Worm (Caenorhabditis elegans) whole organism, young adult: Measurements from ENCODE around the gene nhr-78.
A peak's percentile ranks its signal among the peaks of the same experiment; 100 is the strongest.

ENCODE experiments used
- B0019.2 ChIP-seq: fragments of 200-800 bp; sonication (Bioruptor generic); conservative IDR thresholded peaks from 2 replicates; pipeline ENCODE4 v1.3.6; 2022; ENCODE audit warnings: missing genetic modification reagents, missing genetic modification characterization, missing compliant biosample characterization
- B0336.3 ChIP-seq: fragments of 200-800 bp; sonication (Bioruptor generic); IDR thresholded peaks from 2 replicates; pipeline ENCODE4 v1.3.6; 2022; ENCODE audit warnings: missing genetic modification characterization, missing compliant biosample characterization
- C17E4.6 ChIP-seq: fragments of 200-800 bp; sonication (Bioruptor generic); IDR thresholded peaks from 2 replicates; pipeline ENCODE4 v1.3.6; 2022; ENCODE audit warnings: missing genetic modification reagents, missing genetic modification characterization, missing compliant biosample characterization
- D2030.7 ChIP-seq: fragments of 200-800 bp; sonication (Bioruptor generic); IDR thresholded peaks from 2 replicates; pipeline ENCODE4 v1.3.6; 2022; ENCODE audit warnings: missing genetic modification reagents, missing genetic modification characterization, missing compliant biosample characterization
- F23B12.7 ChIP-seq: sonication (generic microtip); optimal IDR thresholded peaks from 2 replicates; lab custom pipeline; 2017; ENCODE audit warnings: missing genetic modification characterization, mild to moderate bottlenecking, missing compliant biosample characterization, antibody characterized with exemption, moderate library complexity; ENCODE audit not compliant: insufficient read depth
- F33H1.4 ChIP-seq: fragments of 200-800 bp; sonication (Bioruptor generic); IDR thresholded peaks from 2 replicates; pipeline ENCODE4 v1.3.6; 2022; ENCODE audit warnings: missing genetic modification reagents, missing genetic modification characterization, missing compliant biosample characterization
- F39B2.1 ChIP-seq: fragments of 200-800 bp; sonication (Bioruptor generic); IDR thresholded peaks from 2 replicates; pipeline ENCODE4 v1.3.6; 2022; ENCODE audit warnings: missing genetic modification reagents, missing genetic modification characterization, missing compliant biosample characterization
- F52B5.7 ChIP-seq: sonication (generic microtip); optimal IDR thresholded peaks from 2 replicates; lab custom pipeline; 2016; ENCODE audit warnings: mild to moderate bottlenecking, missing genetic modification characterization, missing compliant biosample characterization
- F57C9.4 ChIP-seq: sonication (generic microtip); optimal IDR thresholded peaks from 2 replicates; lab custom pipeline; 2017; ENCODE audit warnings: mild to moderate bottlenecking, missing genetic modification characterization, missing compliant biosample characterization
- K12H6.12 ChIP-seq: fragments of 200-800 bp; sonication (Bioruptor generic); optimal IDR thresholded peaks from 2 replicates; lab custom pipeline; 2018; ENCODE audit warnings: mild to moderate bottlenecking, missing genetic modification characterization, missing compliant biosample characterization
- T07F8.4 ChIP-seq: sonication (generic microtip); optimal IDR thresholded peaks from 2 replicates; lab custom pipeline; 2016; ENCODE audit warnings: mild to moderate bottlenecking, missing genetic modification characterization, moderate library complexity, missing compliant biosample characterization
- Y53G8AR.9 ChIP-seq: fragments of 200-800 bp; sonication (Bioruptor generic); conservative IDR thresholded peaks from 2 replicates; pipeline ENCODE4 v1.3.6; 2022; ENCODE audit warnings: missing genetic modification reagents, missing genetic modification characterization, missing compliant biosample characterization
- ZK185.1 ChIP-seq: sonication (generic microtip); optimal IDR thresholded peaks from 2 replicates; lab custom pipeline; 2016; ENCODE audit warnings: mild to moderate bottlenecking, missing genetic modification characterization, missing compliant biosample characterization; ENCODE audit not compliant: poor library complexity, severe bottlenecking
- aptf-3 ChIP-seq: fragments of 200-800 bp; sonication (Bioruptor generic); IDR thresholded peaks from 2 replicates; pipeline ENCODE4 v1.3.6; 2022; ENCODE audit warnings: missing genetic modification characterization, missing compliant biosample characterization
- atf-7 ChIP-seq: sonication (generic microtip); optimal IDR thresholded peaks from 2 replicates; lab custom pipeline; 2017; ENCODE audit warnings: mild to moderate bottlenecking, missing genetic modification characterization, missing compliant biosample characterization
- attf-6 ChIP-seq: fragments of 200-800 bp; sonication (Bioruptor generic); IDR thresholded peaks from 2 replicates; pipeline ENCODE4 v1.3.6; 2022; ENCODE audit warnings: missing genetic modification reagents, missing genetic modification characterization, missing compliant biosample characterization
- cebp-1 ChIP-seq, 2 experiments: fragments of 200-800 bp in 1 of 2; sonication (Bioruptor generic) in 1 of 2; sonication (generic microtip) in 1 of 2; IDR thresholded peaks in 1 of 2; optimal IDR thresholded peaks in 1 of 2; 2 replicates each; pipeline versions ENCODE4 v1.3.6 to Lab custom; 2017 to 2022; ENCODE audit warnings: missing compliant biosample characterization in 2 of 2, missing genetic modification characterization in 2 of 2, mild to moderate bottlenecking in 1 of 2, missing genetic modification reagents in 1 of 2, moderate library complexity in 1 of 2
- ceh-58 ChIP-seq: fragments of 200-800 bp; sonication (Bioruptor generic); IDR thresholded peaks from 2 replicates; pipeline ENCODE4 v1.3.6; 2022; ENCODE audit warnings: missing genetic modification characterization, missing compliant biosample characterization
- ceh-79 ChIP-seq: sonication (generic microtip); optimal IDR thresholded peaks from 2 replicates; lab custom pipeline; 2017; ENCODE audit warnings: mild to moderate bottlenecking, missing genetic modification characterization, missing compliant biosample characterization
- ets-4 ChIP-seq: fragments of 200-800 bp; sonication (Bioruptor generic); optimal IDR thresholded peaks from 2 replicates; lab custom pipeline; 2018; ENCODE audit warnings: mild to moderate bottlenecking, missing genetic modification characterization, missing compliant biosample characterization
- fkh-3 ChIP-seq: sonication (generic microtip); optimal IDR thresholded peaks from 2 replicates; lab custom pipeline; 2016; ENCODE audit warnings: mild to moderate bottlenecking, missing genetic modification characterization, missing compliant biosample characterization
- gei-17 ChIP-seq: fragments of 200-800 bp; sonication (Bioruptor generic); optimal IDR thresholded peaks from 2 replicates; lab custom pipeline; 2018; ENCODE audit warnings: mild to moderate bottlenecking, missing genetic modification characterization, missing compliant biosample characterization
- hmg-20 ChIP-seq: fragments of 200-800 bp; sonication (Bioruptor generic); IDR thresholded peaks from 2 replicates; pipeline ENCODE4 v1.3.6; 2022; ENCODE audit warnings: missing genetic modification reagents, missing genetic modification characterization, missing compliant biosample characterization
- hrde-1 ChIP-seq: sonication (generic microtip); optimal IDR thresholded peaks from 2 replicates; lab custom pipeline; 2016; ENCODE audit warnings: missing genetic modification characterization, mild to moderate bottlenecking, missing compliant biosample characterization, moderate library complexity, missing genotype, missing genetic modification reagents, borderline replicate concordance
- hsf-1 ChIP-seq: fragments of 200-800 bp; sonication (Bioruptor generic); IDR thresholded peaks from 2 replicates; pipeline ENCODE4 v1.3.6; 2022; ENCODE audit warnings: missing genetic modification reagents, missing genetic modification characterization, missing compliant biosample characterization
- lag-1 ChIP-seq: fragments of 200-800 bp; sonication (Bioruptor generic); IDR thresholded peaks from 2 replicates; pipeline ENCODE4 v1.3.6; 2022; ENCODE audit warnings: missing genetic modification reagents, missing genetic modification characterization, missing compliant biosample characterization
- lin-40 ChIP-seq: sonication (generic microtip); optimal IDR thresholded peaks from 2 replicates; lab custom pipeline; 2016; ENCODE audit warnings: missing genetic modification characterization, mild to moderate bottlenecking, missing compliant biosample characterization, missing genotype, missing genetic modification reagents
- lin-54 ChIP-seq: fragments of 200-800 bp; sonication (Bioruptor generic); optimal IDR thresholded peaks from 2 replicates; lab custom pipeline; 2018; ENCODE audit warnings: mild to moderate bottlenecking, missing genetic modification characterization, missing compliant biosample characterization
- lsy-27 ChIP-seq: sonication (generic microtip); optimal IDR thresholded peaks from 2 replicates; lab custom pipeline; 2017; ENCODE audit warnings: missing genetic modification characterization, mild to moderate bottlenecking, missing compliant biosample characterization, antibody characterized with exemption, missing genotype, borderline replicate concordance; ENCODE audit not compliant: insufficient read depth
- madf-3 ChIP-seq: fragments of 200-800 bp; sonication (Bioruptor generic); IDR thresholded peaks from 2 replicates; pipeline ENCODE4 v1.3.6; 2022; ENCODE audit warnings: missing genetic modification reagents, missing genetic modification characterization, missing compliant biosample characterization
- madf-6 ChIP-seq: fragments of 200-800 bp; sonication (Bioruptor generic); IDR thresholded peaks from 2 replicates; pipeline ENCODE4 v1.3.6; 2022; ENCODE audit warnings: missing genetic modification reagents, missing genetic modification characterization, missing compliant biosample characterization
- mxl-1 ChIP-seq: sonication (generic microtip); optimal IDR thresholded peaks from 2 replicates; lab custom pipeline; 2016; ENCODE audit warnings: missing genetic modification characterization, missing compliant biosample characterization
- nfya-2 ChIP-seq: fragments of 200-800 bp; sonication (Bioruptor generic); IDR thresholded peaks from 2 replicates; pipeline ENCODE4 v1.3.6; 2022; ENCODE audit warnings: missing genetic modification reagents, missing genetic modification characterization, missing compliant biosample characterization
- nfyb-1 ChIP-seq: fragments of 200-800 bp; sonication (Bioruptor generic); IDR thresholded peaks from 2 replicates; pipeline ENCODE4 v1.3.6; 2022; ENCODE audit warnings: missing genetic modification reagents, missing genetic modification characterization, missing compliant biosample characterization
- nhr-179 ChIP-seq: sonication (generic microtip); optimal IDR thresholded peaks from 2 replicates; lab custom pipeline; 2016; ENCODE audit warnings: mild to moderate bottlenecking, missing genetic modification characterization, missing compliant biosample characterization
- nhr-27 ChIP-seq: fragments of 200-800 bp; sonication (Bioruptor generic); optimal IDR thresholded peaks from 2 replicates; lab custom pipeline; 2018; ENCODE audit warnings: mild to moderate bottlenecking, missing genetic modification characterization, moderate library complexity, missing compliant biosample characterization
- nhr-90 ChIP-seq: sonication (generic microtip); optimal IDR thresholded peaks from 2 replicates; lab custom pipeline; 2016; ENCODE audit warnings: missing genotype, mild to moderate bottlenecking, missing genetic modification characterization, missing compliant biosample characterization
- rec-8 ChIP-seq, 2 experiments: sonication (generic microtip); optimal IDR thresholded peaks; 2 replicates each; lab custom pipeline; 2016; ENCODE audit warnings: mild to moderate bottlenecking in 2 of 2, missing genetic modification characterization in 2 of 2, missing genetic modification reagents in 2 of 2, missing genotype in 2 of 2, missing biosample characterization in 1 of 2, missing compliant biosample characterization in 1 of 2, moderate library complexity in 1 of 2
- snpc-1.1 ChIP-seq: sonication (generic microtip); optimal IDR thresholded peaks from 2 replicates; lab custom pipeline; 2017; ENCODE audit warnings: missing genetic modification characterization, mild to moderate bottlenecking, missing compliant biosample characterization, antibody characterized with exemption, moderate library complexity, missing genotype, missing genetic modification reagents; ENCODE audit not compliant: insufficient read depth
- ztf-3 ChIP-seq: fragments of 200-800 bp; sonication (Bioruptor generic); optimal IDR thresholded peaks from 2 replicates; lab custom pipeline; 2018; ENCODE audit warnings: mild to moderate bottlenecking, missing genetic modification characterization, missing compliant biosample characterization

Gene nhr-78

ce11 chrIV:4307227-4307946 lies 29.7 kb upstream of the nhr-78 start, which contains the start of gene set-9 (continued):
- TF ChIP-seq T07F8.4 (tag; lab: Kevin White, UChicago) (no peak), rec-8 (tag; optimal IDR thresholded peaks at IDR 0.05; lab: Kevin White, UChicago) (no peak), B0336.3 (GFP tag; lab: Robert Waterston, UW) (no peak), ceh-79 (tag; lab: Kevin White, UChicago) (no peak), lin-54 (GFP tag; lab: Kevin White, UChicago) (peak; percentile 15), fkh-3 (tag; lab: Kevin White, UChicago) (no peak), K12H6.12 (tag; lab: Kevin White, UChicago) (no peak), ZK185.1 (no peak), nhr-27 (tag; lab: Kevin White, UChicago) (no peak), D2030.7 (no peak), F33H1.4 (0 out of 2 replicates have a peak, but pooled peaks have one; percentile 24), hmg-20 (GFP tag; lab: Robert Waterston, UW) (no peak), B0019.2 (GFP tag; lab: Robert Waterston, UW) (no peak), F57C9.4 (no peak), ets-4 (GFP tag; lab: Kevin White, UChicago) (no peak), lag-1 (GFP tag; lab: Robert Waterston, UW) (no peak), mxl-1 (tag; lab: Kevin White, UChicago) (no peak), madf-3 (no peak), snpc-1.1 (peak; percentile 4), nhr-90 (tag; lab: Kevin White, UChicago) (no peak), ztf-3 (no peak), nhr-179 (no peak), F23B12.7 (no peak), madf-6 (peak; percentile 57), aptf-3 (no peak), cebp-1 (GFP tag; IDR thresholded peaks at IDR 0.05; lab: Robert Waterston, UW) (no peak), cebp-1 (tag; optimal IDR thresholded peaks at IDR 0.05; lab: Kevin White, UChicago) (peak; percentile 6), Y53G8AR.9 (no peak), lin-40 (tag; lab: Kevin White, UChicago) (no peak), gei-17 (GFP tag; lab: Kevin White, UChicago) (no peak), F39B2.1 (GFP tag; lab: Robert Waterston, UW) (no peak), C17E4.6 (GFP tag; lab: Robert Waterston, UW) (no peak), F52B5.7 (tag; lab: Kevin White, UChicago) (no peak), hsf-1 (GFP tag; lab: Robert Waterston, UW) (peak; percentile 92), lsy-27 (tag; lab: Kevin White, UChicago) (no peak), nfya-2 (GFP tag; lab: Robert Waterston, UW) (no peak), ceh-58 (no peak), atf-7 (tag; lab: Kevin White, UChicago) (no peak), nfyb-1 (no peak), attf-6 (GFP tag; lab: Robert Waterston, UW) (no peak), hrde-1 (no peak)
